Fruit fly (Drosophila melanogaster): ENCODE results near the gene Drsl1.

Gene Drsl1

dm6 chr3L:3350572-3351343 lies 15.2 kb upstream of the Drsl1 start:
- peak; percentile 64 for TF ChIP-seq noc (tag; optimal IDR thresholded peaks at IDR 0.05)

- TF ChIP-seq noc (tag; optimal IDR thresholded peaks at IDR 0.05) = no peak
Measured at dm6 chr3L:3349825-3350123, 14.2 kb upstream of the Drsl1 start.

dm6 chr3L:3348956-3349824 lies 13.6 kb upstream of the Drsl1 start:
- peak; percentile 23 for TF ChIP-seq noc (tag; optimal IDR thresholded peaks at IDR 0.05)

dm6 chr3L:3346294-3346693 lies 10.7 kb upstream of the Drsl1 start:
- TF ChIP-seq noc (tag; optimal IDR thresholded peaks at IDR 0.05) = no peak

- TF ChIP-seq noc (tag; optimal IDR thresholded peaks at IDR 0.05) = no peak
Measured at dm6 chr3L:3344528-3344927, 8.9 kb upstream of the Drsl1 start.

dm6 chr3L:3343260-3343659 lies 7.7 kb upstream of the Drsl1 start:
- TF ChIP-seq noc (tag; optimal IDR thresholded peaks at IDR 0.05) = peak; percentile 29

dm6 chr3L:3342307-3342940 lies 6.8 kb upstream of the Drsl1 start:
- TF ChIP-seq noc (tag; optimal IDR thresholded peaks at IDR 0.05) = no peak

- no peak for TF ChIP-seq noc (tag; optimal IDR thresholded peaks at IDR 0.05)
Measured at dm6 chr3L:3339695-3340226, 4.2 kb upstream of the Drsl1 start.

- TF ChIP-seq noc (tag; optimal IDR thresholded peaks at IDR 0.05) = no peak
Measured at dm6 chr3L:3338882-3339590, 3.4 kb upstream of the Drsl1 start.

dm6 chr3L:3338028-3338855 lies 2.7 kb upstream of the Drsl1 start:
- TF ChIP-seq noc (tag; optimal IDR thresholded peaks at IDR 0.05) = no peak

- no peak for TF ChIP-seq noc (tag; optimal IDR thresholded peaks at IDR 0.05)
Measured at dm6 chr3L:3337345-3337928, 1.8 kb upstream of the Drsl1 start.

dm6 chr3L:3336368-3337164 lies 978 bp upstream of the Drsl1 start, which contains the start of the genes Drsl6 and kst:
TSS of gene Drsl6 (minus strand) at chr3L:3336418.
TSS of gene kst (plus strand) at chr3L:3336860.
- TF ChIP-seq noc (tag; optimal IDR thresholded peaks at IDR 0.05) = peak; percentile 22

dm6 chr3L:3334784-3335183 lies 804 bp downstream of the Drsl1 start, which contains the start of gene CG14969:
TSS of gene CG14969 (minus strand) at chr3L:3334978.
- no peak for TF ChIP-seq noc (tag; optimal IDR thresholded peaks at IDR 0.05)
